Worm (Caenorhabditis elegans) whole organism, L3 larva: ENCODE data around the gene F43E2.6.
A peak's percentile ranks its signal among the peaks of the same experiment; 100 is the strongest.
"Not testable (repeated sequence)": the region's sequence is repeated elsewhere in the genome, so short reads cannot be mapped to it uniquely, and the experiment has no call there.

Experiments
- ceh-16 ChIP-seq: sonication (generic microtip); optimal IDR thresholded peaks from 2 replicates; lab custom pipeline; 2017; ENCODE audit warnings: missing biosample characterization, missing genetic modification characterization
- ceh-28 ChIP-seq: fragments of 150-350 bp; optimal IDR thresholded peaks from 2 replicates; lab custom pipeline; 2014; ENCODE audit warnings: missing biosample characterization, missing genetic modification reagents, missing genetic modification characterization
- ceh-82 ChIP-seq: fragments of 150-350 bp; optimal IDR thresholded peaks from 2 replicates; lab custom pipeline; 2014; ENCODE audit warnings: missing biosample characterization, missing genetic modification characterization
- ceh-9 ChIP-seq: sonication (generic microtip); optimal IDR thresholded peaks from 2 replicates; lab custom pipeline; 2018; ENCODE audit warnings: missing biosample characterization, missing genetic modification characterization
- egl-27 ChIP-seq: sonication (generic microtip); optimal IDR thresholded peaks from 4 replicates; lab custom pipeline; 2017; ENCODE audit warnings: missing biosample characterization, missing genetic modification reagents, missing genetic modification characterization
- egl-5 ChIP-seq: fragments of 150-350 bp; optimal IDR thresholded peaks from 2 replicates; lab custom pipeline; 2017; ENCODE audit warnings: missing biosample characterization, missing genetic modification reagents, missing genetic modification characterization, inconsistent platforms
- elt-1 ChIP-seq: fragments of 150-350 bp; optimal IDR thresholded peaks from 2 replicates; lab custom pipeline; 2014; ENCODE audit warnings: missing biosample characterization, missing genetic modification characterization
- elt-2 ChIP-seq: sonication (generic microtip); optimal IDR thresholded peaks from 2 replicates; lab custom pipeline; 2016; ENCODE audit warnings: missing genetic modification reagents, mild to moderate bottlenecking, missing genetic modification characterization, missing compliant biosample characterization
- fkh-10 ChIP-seq: sonication (generic microtip); optimal IDR thresholded peaks from 2 replicates; lab custom pipeline; 2017; ENCODE audit warnings: missing biosample characterization, missing genetic modification reagents, missing genetic modification characterization
- fkh-2 ChIP-seq: fragments of 150-350 bp; optimal IDR thresholded peaks from 2 replicates; lab custom pipeline; 2014; ENCODE audit warnings: missing biosample characterization, missing genetic modification reagents, missing genetic modification characterization
- fos-1 ChIP-seq: fragments of 150-350 bp; optimal IDR thresholded peaks from 2 replicates; lab custom pipeline; 2014; ENCODE audit warnings: missing biosample characterization, missing genetic modification characterization
- hmg-11 ChIP-seq: sonication (generic microtip); optimal IDR thresholded peaks from 2 replicates; lab custom pipeline; 2016; ENCODE audit warnings: missing genetic modification characterization, missing compliant biosample characterization
- lin-15B ChIP-seq: fragments of 150-350 bp; optimal IDR thresholded peaks from 2 replicates; lab custom pipeline; 2014; ENCODE audit warnings: missing biosample characterization, missing genetic modification characterization
- lsy-12 ChIP-seq: sonication (generic microtip); optimal IDR thresholded peaks from 2 replicates; lab custom pipeline; 2016; ENCODE audit warnings: mild to moderate bottlenecking, missing genetic modification characterization, missing compliant biosample characterization
- nfya-1 ChIP-seq: sonication (generic microtip); optimal IDR thresholded peaks from 2 replicates; lab custom pipeline; 2017; ENCODE audit warnings: missing genetic modification characterization, mild to moderate bottlenecking, missing compliant biosample characterization, antibody characterized with exemption, moderate library complexity; ENCODE audit not compliant: insufficient read depth
- nhr-12 ChIP-seq: fragments of 150-350 bp; optimal IDR thresholded peaks from 2 replicates; lab custom pipeline; 2014; ENCODE audit warnings: missing biosample characterization, missing genetic modification characterization
- nhr-23 ChIP-seq: fragments of 150-350 bp; optimal IDR thresholded peaks from 2 replicates; lab custom pipeline; 2014; ENCODE audit warnings: missing biosample characterization, missing genetic modification reagents, missing genetic modification characterization
- nhr-25 ChIP-seq: sonication (generic microtip); optimal IDR thresholded peaks from 2 replicates; lab custom pipeline; 2017; ENCODE audit warnings: missing biosample characterization, missing genetic modification characterization
- nhr-43 ChIP-seq: sonication (generic microtip); optimal IDR thresholded peaks from 2 replicates; lab custom pipeline; 2016; ENCODE audit warnings: mild to moderate bottlenecking, missing genetic modification characterization, missing compliant biosample characterization; ENCODE audit not compliant: poor library complexity, severe bottlenecking
- nhr-76 ChIP-seq: fragments of 150-350 bp; sonication (generic microtip); optimal IDR thresholded peaks from 5 replicates; lab custom pipeline; 2014; ENCODE audit warnings: missing biosample characterization, missing genetic modification characterization
- pha-4 ChIP-seq: fragments of 150-350 bp; optimal IDR thresholded peaks from 2 replicates; lab custom pipeline; 2014; ENCODE audit warnings: missing biosample characterization, missing genetic modification reagents, missing genetic modification characterization
- pqm-1 ChIP-seq: fragments of 150-350 bp; optimal IDR thresholded peaks from 2 replicates; lab custom pipeline; 2017; ENCODE audit warnings: missing biosample characterization, missing genetic modification characterization, inconsistent platforms
- skn-1 ChIP-seq: fragments of 150-350 bp; optimal IDR thresholded peaks from 2 replicates; lab custom pipeline; 2014; ENCODE audit warnings: missing biosample characterization, missing genetic modification characterization
- snpc-4 ChIP-seq: fragments of 150-350 bp; optimal IDR thresholded peaks from 2 replicates; lab custom pipeline; 2014; ENCODE audit warnings: missing biosample characterization, missing genetic modification characterization
- tbx-2 ChIP-seq: sonication (generic microtip); optimal IDR thresholded peaks from 2 replicates; lab custom pipeline; 2016; ENCODE audit warnings: mild to moderate bottlenecking, missing genetic modification characterization, missing compliant biosample characterization
- unc-39 ChIP-seq: sonication (generic microtip); optimal IDR thresholded peaks from 4 replicates; lab custom pipeline; 2017; ENCODE audit warnings: missing biosample characterization, missing genetic modification characterization
- unc-62 ChIP-seq: fragments of 150-350 bp; sonication (generic microtip); optimal IDR thresholded peaks from 4 replicates; lab custom pipeline; 2014; ENCODE audit warnings: missing biosample characterization, missing genetic modification reagents, missing genetic modification characterization
- zag-1 ChIP-seq: fragments of 150-350 bp; optimal IDR thresholded peaks from 2 replicates; lab custom pipeline; 2014; ENCODE audit warnings: missing biosample characterization, missing genetic modification characterization
- ztf-11 ChIP-seq: fragments of 150-350 bp; optimal IDR thresholded peaks from 2 replicates; lab custom pipeline; 2014; ENCODE audit warnings: missing biosample characterization, missing genetic modification characterization
- ztf-4 ChIP-seq: fragments of 150-350 bp; optimal IDR thresholded peaks from 2 replicates; lab custom pipeline; 2014; ENCODE audit warnings: missing biosample characterization, missing genetic modification characterization

F43E2.6 gene

DNA sequence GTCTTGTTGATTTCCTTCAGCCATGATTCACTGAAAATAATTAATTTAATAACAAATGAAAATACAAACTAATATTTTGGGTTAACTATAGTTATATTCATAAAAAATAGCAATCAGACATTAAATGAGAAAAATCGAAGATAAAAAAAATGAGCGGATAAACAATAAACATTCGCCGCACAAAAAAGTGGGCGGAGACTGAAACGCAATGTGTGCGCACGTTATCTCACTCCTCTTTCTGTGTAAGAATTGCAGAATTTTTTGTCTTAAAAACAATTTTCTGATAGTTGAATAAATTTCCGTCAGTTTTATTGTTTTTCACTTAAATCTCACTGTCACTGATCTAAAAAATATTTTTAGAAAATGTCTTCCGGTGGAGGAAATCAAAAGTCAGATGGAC, 5.5 kb upstream of the F43E2.6 start, which contains the start of the genes mtch-1 and rpb-4:
Gene mtch-1, minus strand, starts transcription at position 24 of the 400 bp plus-strand sequence.
Gene rpb-4, plus strand, starts transcription at position 353 of the 400 bp plus-strand sequence.
- TF ChIP-seq ztf-11 (tag; lab: Kevin White, UChicago) (no peak), elt-2 (peak; percentile 29), nfya-1 (tag; lab: Kevin White, UChicago) (peak; percentile 62), nhr-23 (tag; lab: Kevin White, UChicago) (peak; percentile 28), pha-4 (tag; lab: Kevin White, UChicago) (peak; percentile 83), lin-15B (tag; lab: Kevin White, UChicago) (peak; percentile 11), egl-5 (tag; lab: Kevin White, UChicago) (peak; percentile 23), ceh-9 (tag; lab: Kevin White, UChicago) (no peak), snpc-4 (tag; lab: Kevin White, UChicago) (peak; percentile 59), hmg-11 (tag; lab: Kevin White, UChicago) (peak; percentile 38)
- TF ChIP-seq, all 47 proteins: peak for 8

DNA sequence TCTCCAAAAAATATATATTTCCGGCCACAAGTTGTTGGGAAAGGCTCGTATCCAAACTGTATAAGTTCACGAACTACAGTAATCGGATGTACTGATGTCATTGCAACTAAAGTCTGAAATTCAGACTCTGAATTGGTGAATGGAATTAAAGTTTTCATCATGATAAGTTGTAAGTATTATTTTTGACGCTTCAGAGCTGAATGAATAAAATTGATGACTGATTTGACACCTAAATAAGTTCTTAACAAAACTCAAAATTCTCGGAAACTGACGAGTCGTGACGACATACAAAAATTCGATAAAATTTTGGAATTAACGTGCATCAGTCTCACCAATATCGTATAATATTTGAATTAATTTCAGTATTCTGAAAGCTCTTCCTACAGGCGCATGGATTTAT, 1.5 kb upstream of the F43E2.6 start, which contains the start of gene F43E2.11:
Gene F43E2.11, minus strand, starts transcription at position 101 of the 400 bp plus-strand sequence.
- TF ChIP-seq nhr-76 (tag; lab: Kevin White, UChicago); pha-4 (tag; lab: Kevin White, UChicago); fkh-10 (GFP tag; lab: Kevin White, UChicago): not testable (repeated sequence)

DNA sequence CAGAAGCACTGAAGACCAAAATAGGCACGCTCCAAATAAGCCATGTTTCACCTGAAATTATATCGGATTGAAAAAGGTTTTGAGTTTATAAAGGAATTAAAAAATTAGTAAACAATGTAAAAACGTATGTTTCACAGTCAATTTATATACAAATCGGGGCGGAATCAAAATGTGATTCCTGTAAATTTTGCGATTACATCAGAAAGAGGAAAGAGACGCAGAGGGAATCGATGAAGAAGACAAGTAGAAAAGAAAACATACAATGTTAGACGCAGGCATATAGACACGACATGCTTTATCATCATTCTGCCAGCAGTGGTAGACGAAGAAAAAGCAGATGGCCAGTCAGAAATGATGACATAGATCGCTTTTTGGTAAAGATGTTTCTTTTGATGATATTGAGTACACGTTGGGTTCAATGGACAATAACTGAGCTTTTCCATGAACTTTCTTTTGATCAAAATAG, 4.6 kb downstream of the F43E2.6 start, which contains the start of gene msra-1:
Gene msra-1, minus strand, starts transcription at position 51 of the 466 bp plus-strand sequence.
- TF ChIP-seq skn-1 (peak; percentile 99), elt-2 (peak; percentile 74), unc-39 (tag; lab: Kevin White, UChicago) (no peak), ceh-28 (tag; lab: Kevin White, UChicago) (peak; percentile 57), pha-4 (tag; lab: Kevin White, UChicago) (peak; percentile 32), nfya-1 (tag; lab: Kevin White, UChicago) (peak; percentile 70), zag-1 (tag; lab: Kevin White, UChicago) (no peak), elt-1 (tag; lab: Kevin White, UChicago) (no peak), nhr-25 (tag; lab: Kevin White, UChicago) (no peak), snpc-4 (tag; lab: Kevin White, UChicago) (peak; percentile 30), hmg-11 (tag; lab: Kevin White, UChicago) (peak; percentile 21), pqm-1 (tag; lab: Kevin White, UChicago) (peak; percentile 72)
- TF ChIP-seq, all 47 proteins: peak for 8

- TF ChIP-seq egl-5 (tag; lab: Kevin White, UChicago) (no peak), egl-27 (tag; lab: Kevin White, UChicago) (no peak), lin-15B (tag; lab: Kevin White, UChicago) (no peak), nhr-25 (tag; lab: Kevin White, UChicago) (no peak), unc-62 (GFP tag; lab: Kevin White, UChicago) (no peak), fos-1 (tag; lab: Kevin White, UChicago) (no peak), nhr-43 (tag; lab: Kevin White, UChicago) (no peak), ceh-82 (tag; lab: Kevin White, UChicago) (no peak), pqm-1 (tag; lab: Kevin White, UChicago) (no peak), unc-39 (tag; lab: Kevin White, UChicago) (no peak), ceh-16 (no peak), lsy-12 (tag; lab: Kevin White, UChicago) (no peak), nhr-23 (tag; lab: Kevin White, UChicago) (no peak), ztf-4 (tag; lab: Kevin White, UChicago) (no peak), nhr-12 (tag; lab: Kevin White, UChicago) (no peak)
- TF ChIP-seq, all 47 proteins: peak for 0
Measured at ce11 chrII:7358489-7358943, 10.1 kb downstream of the F43E2.6 start, which contains the start of gene insc-1. Gene insc-1, plus strand, starts transcription at chrII:7358893.

DNA sequence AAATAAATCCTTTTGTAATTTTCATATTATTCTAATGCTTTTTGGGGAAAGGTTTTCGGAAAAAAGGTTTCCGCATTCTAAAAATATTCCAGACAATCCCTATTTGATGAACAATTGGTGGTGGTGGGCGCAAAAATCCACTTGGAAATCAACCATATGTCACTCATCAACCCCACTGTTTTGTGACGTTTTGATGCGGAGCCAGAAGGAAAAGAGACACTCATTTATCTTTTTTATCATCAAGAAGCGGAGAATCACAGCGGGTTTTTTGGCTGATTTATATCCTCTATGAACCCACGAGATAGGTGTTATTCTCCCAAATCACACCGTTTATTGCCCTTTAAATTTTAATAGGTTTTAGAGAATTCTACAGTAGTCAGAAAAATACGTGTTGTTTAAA, 11.5 kb downstream of the F43E2.6 start:
- TF ChIP-seq tbx-2 (tag; lab: Kevin White, UChicago): no peak
- TF ChIP-seq unc-39 (tag; lab: Kevin White, UChicago): no peak
- TF ChIP-seq fkh-2: no peak
